Worm (Caenorhabditis elegans): ENCODE results near the gene srz-9.

DNA sequence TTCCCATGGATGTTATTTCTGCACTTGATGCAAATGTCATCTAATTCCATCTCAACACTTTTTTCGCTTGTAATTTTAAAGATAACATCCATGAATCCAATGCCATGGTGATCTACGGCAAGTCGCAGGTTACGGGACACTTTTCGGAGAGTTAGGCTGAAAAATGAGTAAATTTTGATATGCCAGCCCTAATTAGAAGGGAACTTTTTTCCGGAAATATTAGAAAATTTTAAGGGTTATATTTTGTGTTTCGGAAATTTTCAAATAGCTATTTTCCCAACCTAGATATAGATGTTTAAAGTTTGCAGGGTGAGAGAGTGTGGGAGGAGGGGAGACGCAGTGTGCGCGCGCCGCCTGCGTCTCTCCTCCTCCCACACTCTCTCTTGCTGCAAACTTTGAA is 43.5 kb downstream of the srz-9 start:
- TF ChIP-seq nhr-237 (tag; optimal IDR thresholded peaks at IDR 0.05) (no peak), lsy-2 (tag; optimal IDR thresholded peaks at IDR 0.05) (no peak), ztf-11 (tag; optimal IDR thresholded peaks at IDR 0.05) (no peak), unc-39 (tag; optimal IDR thresholded peaks at IDR 0.05) (no peak), zip-8 (tag; optimal IDR thresholded peaks at IDR 0.05) (no peak), nhr-28 (tag; optimal IDR thresholded peaks at IDR 0.05) (no peak), pha-4 (tag; optimal IDR thresholded peaks at IDR 0.05) (no peak), unc-62 (GFP tag; optimal IDR thresholded peaks at IDR 0.05) (no peak), snpc-4 (tag; optimal IDR thresholded peaks at IDR 0.05) (no peak), ces-1 (GFP tag; optimal IDR thresholded peaks at IDR 0.05) (no peak), elt-1 (tag; optimal IDR thresholded peaks at IDR 0.05; ENCODE audit: borderline replicate concordance, insufficient read depth) (no peak)
